Worm (Caenorhabditis elegans) whole organism, L4/young adult: ENCODE results near the gene ntl-3.

Source experiments
- W03F9.2 ChIP-seq: fragments of 150-350 bp; optimal IDR thresholded peaks from 2 replicates; lab custom pipeline; 2014; ENCODE audit warnings: missing biosample characterization, missing genetic modification characterization
- dao-5 ChIP-seq: sonication (generic microtip); optimal IDR thresholded peaks from 2 replicates; lab custom pipeline; 2016; ENCODE audit warnings: missing genotype, missing genetic modification characterization, moderate library complexity, missing compliant biosample characterization
- him-1 ChIP-seq: sonication (generic microtip); optimal IDR thresholded peaks from 2 replicates; lab custom pipeline; 2016; ENCODE audit warnings: missing genotype, missing genetic modification reagents, missing genetic modification characterization, missing compliant biosample characterization

DNA sequence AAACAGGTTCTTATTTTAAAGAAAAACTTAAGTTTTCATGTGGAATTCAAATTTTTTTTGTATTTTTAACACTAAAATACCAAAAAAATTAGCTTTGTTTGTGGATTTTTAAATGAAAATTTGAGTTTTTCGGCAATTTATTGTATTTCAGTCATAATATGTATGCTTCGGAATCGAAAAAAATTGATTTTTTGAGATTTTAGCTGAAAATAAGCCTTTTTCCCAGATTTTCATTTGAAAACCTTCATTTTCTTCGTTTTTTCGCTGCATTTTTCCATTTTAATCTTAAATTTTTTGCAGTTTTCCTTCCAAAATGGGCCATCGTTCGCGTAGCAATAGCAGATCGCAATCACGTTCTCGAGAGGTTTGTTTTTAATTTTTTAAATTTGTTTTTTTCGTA, 20.1 kb downstream of the ntl-3 start, which contains the start of gene rsp-8:
- TF ChIP-seq him-1 (tag; lab: Kevin White, UChicago), result no peak
- TF ChIP-seq W03F9.2 (tag; lab: Kevin White, UChicago), result no peak
- no peak for TF ChIP-seq dao-5 (tag; lab: Kevin White, UChicago)
